Worm (Caenorhabditis elegans) whole organism, mixed stage, embryonic: Measurements from ENCODE around the gene F53B3.3.

Experiments used
- M03D4.4 ChIP-seq: sonication (generic microtip); optimal IDR thresholded peaks from 2 replicates; lab custom pipeline; 2017; ENCODE audit warnings: mild to moderate bottlenecking, missing genetic modification characterization, missing compliant biosample characterization
- bed-3 ChIP-seq: fragments of 200-800 bp; sonication (Bioruptor generic); optimal IDR thresholded peaks from 3 replicates; lab custom pipeline; 2018; ENCODE audit warnings: mild to moderate bottlenecking, missing genetic modification characterization, moderate library complexity, missing compliant biosample characterization
- blmp-1 ChIP-seq: fragments of 150-350 bp; optimal IDR thresholded peaks from 2 replicates; lab custom pipeline; 2014; ENCODE audit warnings: missing biosample characterization, missing genetic modification characterization
- ceh-39 ChIP-seq: fragments of 150-350 bp; optimal IDR thresholded peaks from 2 replicates; lab custom pipeline; 2014; ENCODE audit warnings: missing biosample characterization, missing genetic modification characterization
- ceh-43 ChIP-seq: fragments of 200-800 bp; sonication (Bioruptor generic); optimal IDR thresholded peaks from 2 replicates; lab custom pipeline; 2018; ENCODE audit warnings: mild to moderate bottlenecking, missing genetic modification characterization, moderate library complexity, missing compliant biosample characterization
- ceh-83 ChIP-seq: fragments of 200-800 bp; sonication (Bioruptor generic); optimal IDR thresholded peaks from 2 replicates; lab custom pipeline; 2018; ENCODE audit warnings: mild to moderate bottlenecking, missing genetic modification characterization, missing compliant biosample characterization
- ces-1 ChIP-seq: fragments of 150-350 bp; optimal IDR thresholded peaks from 2 replicates; lab custom pipeline; 2014; ENCODE audit warnings: missing biosample characterization, missing genetic modification reagents, missing genetic modification characterization
- cnd-1 ChIP-seq: fragments of 200-800 bp; sonication (Bioruptor generic); optimal IDR thresholded peaks from 2 replicates; lab custom pipeline; 2018; ENCODE audit warnings: mild to moderate bottlenecking, missing genetic modification characterization, missing compliant biosample characterization
- drap-1 ChIP-seq: fragments of 200-800 bp; sonication (Bioruptor generic); optimal IDR thresholded peaks from 3 replicates; lab custom pipeline; 2018; ENCODE audit warnings: mild to moderate bottlenecking, missing genetic modification characterization, missing compliant biosample characterization
- elt-1 ChIP-seq: sonication (generic microtip); optimal IDR thresholded peaks from 2 replicates; lab custom pipeline; 2017; ENCODE audit warnings: missing genetic modification characterization, mild to moderate bottlenecking, missing compliant biosample characterization, antibody characterized with exemption, moderate library complexity, borderline replicate concordance; ENCODE audit not compliant: insufficient read depth
- elt-3 ChIP-seq: fragments of 150-350 bp; optimal IDR thresholded peaks from 2 replicates; lab custom pipeline; 2014; ENCODE audit warnings: missing biosample characterization, missing genetic modification characterization
- flh-1 ChIP-seq: fragments of 200-800 bp; sonication (Bioruptor generic); optimal IDR thresholded peaks from 2 replicates; lab custom pipeline; 2018; ENCODE audit warnings: mild to moderate bottlenecking, missing genetic modification characterization, moderate library complexity, missing compliant biosample characterization
- ham-2 ChIP-seq: fragments of 200-800 bp; sonication (Bioruptor generic); optimal IDR thresholded peaks from 2 replicates; lab custom pipeline; 2018; ENCODE audit warnings: mild to moderate bottlenecking, missing genetic modification characterization, missing compliant biosample characterization
- hlh-1 ChIP-seq: fragments of 150-350 bp; optimal IDR thresholded peaks from 2 replicates; lab custom pipeline; 2014; ENCODE audit warnings: missing biosample characterization, missing genetic modification reagents, missing genetic modification characterization
- lin-13 ChIP-seq: fragments of 150-350 bp; optimal IDR thresholded peaks from 2 replicates; lab custom pipeline; 2014; ENCODE audit warnings: missing biosample characterization, missing genetic modification characterization
- lin-32 ChIP-seq: fragments of 200-800 bp; sonication (Bioruptor generic); optimal IDR thresholded peaks from 2 replicates; lab custom pipeline; 2018; ENCODE audit warnings: mild to moderate bottlenecking, missing genetic modification characterization, missing compliant biosample characterization
- lsy-2 ChIP-seq: fragments of 150-350 bp; optimal IDR thresholded peaks from 2 replicates; lab custom pipeline; 2014; ENCODE audit warnings: missing biosample characterization, missing genetic modification characterization
- mab-5 ChIP-seq: fragments of 150-350 bp; optimal IDR thresholded peaks from 2 replicates; lab custom pipeline; 2014; ENCODE audit warnings: missing biosample characterization, missing genetic modification characterization
- mep-1 ChIP-seq: fragments of 150-350 bp; optimal IDR thresholded peaks from 2 replicates; lab custom pipeline; 2017; ENCODE audit warnings: missing biosample characterization, missing genetic modification reagents, missing genetic modification characterization, inconsistent platforms
- mls-2 ChIP-seq: sonication (generic microtip); optimal IDR thresholded peaks from 2 replicates; lab custom pipeline; 2016; ENCODE audit warnings: mild to moderate bottlenecking, missing genetic modification characterization, moderate library complexity, missing compliant biosample characterization
- nhr-12 ChIP-seq: fragments of 150-350 bp; optimal IDR thresholded peaks from 2 replicates; lab custom pipeline; 2014; ENCODE audit warnings: missing biosample characterization, missing genetic modification characterization
- nhr-2 ChIP-seq: fragments of 150-350 bp; optimal IDR thresholded peaks from 2 replicates; lab custom pipeline; 2014; ENCODE audit warnings: missing biosample characterization, missing genetic modification characterization
- nhr-237 ChIP-seq: fragments of 150-350 bp; optimal IDR thresholded peaks from 2 replicates; lab custom pipeline; 2014; ENCODE audit warnings: missing biosample characterization, missing genetic modification characterization
- nhr-76 ChIP-seq: sonication (generic microtip); optimal IDR thresholded peaks from 2 replicates; lab custom pipeline; 2017; ENCODE audit warnings: missing biosample characterization, missing genetic modification characterization
- pha-4 ChIP-seq: fragments of 150-350 bp; optimal IDR thresholded peaks from 2 replicates; lab custom pipeline; 2018; ENCODE audit warnings: missing biosample characterization, missing genetic modification reagents, missing genetic modification characterization
- sem-2 ChIP-seq: fragments of 200-800 bp; sonication (Bioruptor generic); optimal IDR thresholded peaks from 2 replicates; lab custom pipeline; 2018; ENCODE audit warnings: mild to moderate bottlenecking, missing genetic modification characterization, missing compliant biosample characterization
- sptf-1 ChIP-seq: sonication (generic microtip); optimal IDR thresholded peaks from 2 replicates; lab custom pipeline; 2017; ENCODE audit warnings: mild to moderate bottlenecking, missing genetic modification characterization, moderate library complexity, missing compliant biosample characterization
- tbx-8 ChIP-seq: fragments of 200-800 bp; sonication (Bioruptor generic); optimal IDR thresholded peaks from 2 replicates; lab custom pipeline; 2018; ENCODE audit warnings: mild to moderate bottlenecking, missing genetic modification characterization, moderate library complexity, missing compliant biosample characterization
- unc-120 ChIP-seq: sonication (generic microtip); optimal IDR thresholded peaks from 2 replicates; lab custom pipeline; 2017; ENCODE audit warnings: missing genetic modification characterization, missing compliant biosample characterization; ENCODE audit not compliant: poor library complexity, severe bottlenecking
- unc-39 ChIP-seq: fragments of 150-350 bp; optimal IDR thresholded peaks from 2 replicates; lab custom pipeline; 2014; ENCODE audit warnings: missing biosample characterization, missing genetic modification characterization
- unc-62 ChIP-seq: fragments of 150-350 bp; optimal IDR thresholded peaks from 2 replicates; lab custom pipeline; 2014; ENCODE audit warnings: missing biosample characterization, missing genetic modification reagents, missing genetic modification characterization
- zip-8 ChIP-seq: fragments of 150-350 bp; optimal IDR thresholded peaks from 2 replicates; lab custom pipeline; 2014; ENCODE audit warnings: missing biosample characterization, missing genetic modification characterization
- ztf-11 ChIP-seq: fragments of 150-350 bp; optimal IDR thresholded peaks from 2 replicates; lab custom pipeline; 2014; ENCODE audit warnings: missing biosample characterization, missing genetic modification characterization

The F53B3.3 gene

ce11 chrX:2857070-2857825 lies 13.7 kb downstream of the F53B3.3 start, which contains the start of gene tra-4:
TSS of gene tra-4 (minus strand) at chrX:2857603.
- TF ChIP-seq lsy-2 (tag; lab: Kevin White, UChicago) (no peak), ceh-39 (tag; lab: Kevin White, UChicago) (peak; percentile 78), nhr-12 (tag; lab: Kevin White, UChicago) (no peak), nhr-2 (tag; lab: Kevin White, UChicago) (no peak)

ce11 chrX:2853963-2854362 lies 17.0 kb downstream of the F53B3.3 start:
- TF ChIP-seq bed-3 (GFP tag; lab: Kevin White, UChicago): no peak
- no peak for TF ChIP-seq nhr-2 (tag; lab: Kevin White, UChicago)

- TF ChIP-seq elt-1 (no peak), ceh-83 (GFP tag; lab: Kevin White, UChicago) (peak; percentile 34), nhr-12 (tag; lab: Kevin White, UChicago) (no peak), mls-2 (tag; lab: Kevin White, UChicago) (peak; percentile 90), mab-5 (tag; lab: Kevin White, UChicago) (no peak), mep-1 (tag; lab: Kevin White, UChicago) (peak; percentile 70), lin-13 (tag; lab: Kevin White, UChicago) (peak; percentile 61), ceh-39 (tag; lab: Kevin White, UChicago) (no peak), unc-120 (peak; percentile 92), sem-2 (no peak), nhr-2 (tag; lab: Kevin White, UChicago) (no peak), ces-1 (peak; percentile 61), blmp-1 (tag; lab: Kevin White, UChicago) (peak; percentile 65), nhr-76 (tag; lab: Kevin White, UChicago) (no peak), cnd-1 (tag; lab: Kevin White, UChicago) (peak; percentile 34), flh-1 (GFP tag; lab: Kevin White, UChicago) (peak; percentile 37), unc-39 (tag; lab: Kevin White, UChicago) (no peak), ztf-11 (tag; lab: Kevin White, UChicago) (peak; percentile 2), elt-3 (tag; lab: Kevin White, UChicago) (no peak), unc-62 (peak; percentile 72), tbx-8 (GFP tag; lab: Kevin White, UChicago) (no peak), lsy-2 (tag; lab: Kevin White, UChicago) (peak; percentile 42), bed-3 (GFP tag; lab: Kevin White, UChicago) (peak; percentile 29), M03D4.4 (tag; lab: Kevin White, UChicago) (peak; percentile 77), ceh-43 (GFP tag; lab: Kevin White, UChicago) (peak; percentile 38), drap-1 (GFP tag; lab: Kevin White, UChicago) (peak; percentile 77), pha-4 (peak; percentile 48), sptf-1 (tag; lab: Kevin White, UChicago) (peak; percentile 76), ham-2 (GFP tag; lab: Kevin White, UChicago) (peak; percentile 77), nhr-237 (tag; lab: Kevin White, UChicago) (peak; percentile 69)
Observed at ce11 chrX:2852388-2852908, 18.5 kb downstream of the F53B3.3 start, which contains the start of gene kin-29. TSS of gene kin-29 (minus strand) at chrX:2852438.

ce11 chrX:2843508-2843907 lies 27.4 kb downstream of the F53B3.3 start:
- no peak for TF ChIP-seq hlh-1 (tag; lab: Kevin White, UChicago)
- peak; percentile 48 for TF ChIP-seq ceh-83 (GFP tag; lab: Kevin White, UChicago)

- TF ChIP-seq tbx-8 (GFP tag; lab: Kevin White, UChicago) (no peak), pha-4 (no peak), M03D4.4 (tag; lab: Kevin White, UChicago) (no peak), nhr-12 (tag; lab: Kevin White, UChicago) (no peak), blmp-1 (tag; lab: Kevin White, UChicago) (no peak), ceh-83 (GFP tag; lab: Kevin White, UChicago) (no peak), unc-39 (tag; lab: Kevin White, UChicago) (no peak), mls-2 (tag; lab: Kevin White, UChicago) (no peak), lin-13 (tag; lab: Kevin White, UChicago) (no peak), hlh-1 (tag; lab: Kevin White, UChicago) (no peak), mab-5 (tag; lab: Kevin White, UChicago) (no peak), nhr-76 (tag; lab: Kevin White, UChicago) (no peak), elt-3 (tag; lab: Kevin White, UChicago) (no peak), lsy-2 (tag; lab: Kevin White, UChicago) (no peak), unc-120 (no peak), ces-1 (no peak), lin-32 (GFP tag; lab: Kevin White, UChicago) (no peak), nhr-2 (tag; lab: Kevin White, UChicago) (no peak), zip-8 (tag; lab: Kevin White, UChicago) (no peak)
Observed at ce11 chrX:2841754-2842153, 29.2 kb downstream of the F53B3.3 start.
